Worm (Caenorhabditis elegans): ENCODE results near the gene F25E5.1.

F25E5.1 gene

DNA sequence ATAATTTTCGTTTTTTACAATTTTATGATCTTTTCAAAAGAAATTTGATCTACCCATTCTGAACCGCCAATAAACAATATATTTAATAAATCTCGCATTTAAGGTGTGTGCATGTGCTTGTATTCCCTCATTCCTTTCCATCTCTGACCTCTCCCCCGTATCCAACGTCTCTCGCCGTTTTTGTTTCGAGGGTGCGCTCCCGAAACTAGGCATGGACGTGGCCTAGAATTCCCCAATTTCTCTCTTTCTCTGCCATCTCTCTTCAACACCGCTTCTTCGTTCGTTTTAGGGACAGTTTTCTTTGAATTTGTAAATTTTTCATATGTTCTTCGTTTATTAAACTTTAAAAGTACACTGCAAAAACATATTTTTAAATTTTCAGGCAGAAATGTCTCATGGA, at the start of gene F25E5.1 (continued):
- no peak for TF ChIP-seq nhr-48 (tag; optimal IDR thresholded peaks at IDR 0.05)

DNA sequence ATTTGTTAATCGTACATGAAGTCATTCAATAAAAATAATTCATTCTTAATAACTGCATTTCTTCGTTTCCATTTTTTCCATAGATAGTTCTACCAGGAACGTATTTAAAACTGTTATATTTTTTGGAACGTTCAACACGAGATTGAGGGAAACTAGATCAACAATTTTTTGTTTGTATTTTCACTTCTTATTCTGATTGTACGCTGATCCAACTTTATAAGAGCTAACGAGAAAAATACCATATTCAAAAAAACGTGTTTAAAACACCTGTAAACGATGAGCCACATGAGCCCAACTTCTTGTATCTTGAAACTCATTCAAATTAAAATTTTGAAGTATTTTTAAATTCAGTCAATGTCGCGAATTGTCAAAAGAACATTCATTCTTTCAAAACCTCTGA, 49.1 kb upstream of the F25E5.1 start:
- TF ChIP-seq F44E2.7 (GFP tag; IDR thresholded peaks at IDR 0.05) (no peak), T20F7.1 (GFP tag; optimal IDR thresholded peaks at IDR 0.05) (peak; percentile 14), ceh-20 (GFP tag; IDR thresholded peaks at IDR 0.05) (no peak), nhr-102 (tag; optimal IDR thresholded peaks at IDR 0.05) (peak; percentile 5), aha-1 (tag) (peak; percentile 89)

DNA sequence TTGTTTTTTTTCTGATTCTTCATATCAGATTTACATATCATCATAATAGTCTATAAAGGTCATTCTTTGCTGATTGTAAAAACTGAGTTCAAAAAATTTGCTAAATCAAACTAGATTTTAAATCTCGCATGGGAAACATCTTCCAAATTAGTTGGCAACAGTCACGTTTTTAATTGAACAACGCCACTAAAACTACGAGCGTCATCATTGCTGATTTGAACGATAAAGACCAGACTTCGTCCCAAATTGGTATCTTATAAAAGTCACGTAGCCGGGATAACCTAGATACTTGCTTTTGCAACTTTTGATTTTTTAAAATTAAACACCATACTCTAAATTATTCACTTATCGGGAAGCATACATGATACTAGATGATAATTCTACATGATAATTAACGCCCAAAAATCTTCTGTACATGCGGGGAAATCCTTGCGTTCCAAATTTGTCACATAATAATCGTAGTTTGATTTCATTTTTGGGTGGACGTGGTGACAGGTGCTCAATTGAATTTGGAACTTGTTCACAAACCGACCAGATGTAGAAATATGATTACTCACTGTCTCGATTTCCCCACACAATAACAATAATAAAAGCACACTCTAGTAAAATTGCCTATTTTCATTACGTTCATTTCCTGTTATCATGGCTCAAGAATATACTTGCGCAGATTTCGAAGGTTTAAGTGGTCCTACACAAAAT, 48.5 kb upstream of the F25E5.1 start, which contains the start of gene srw-67:
TSS of gene srw-67 (plus strand) at position 643 of the 699 bp plus-strand sequence.
- peak; percentile 97 for TF ChIP-seq aha-1 (tag)
- TF ChIP-seq hif-1 (tag; optimal IDR thresholded peaks at IDR 0.05), result peak in 1 of 2 experiments; percentile 70
- no peak for TF ChIP-seq ZK546.5 (tag; optimal IDR thresholded peaks at IDR 0.05)
- TF ChIP-seq unc-62 (GFP tag; optimal IDR thresholded peaks at IDR 0.05 in 1 of 2), result peak in 1 of 2 experiments; percentile 90
- TF ChIP-seq unc-62 (tag; optimal IDR thresholded peaks at IDR 0.05), result no peak
- peak; percentile 17 for TF ChIP-seq duxl-1 (tag; optimal IDR thresholded peaks at IDR 0.05; ENCODE audit: poor library complexity)

DNA sequence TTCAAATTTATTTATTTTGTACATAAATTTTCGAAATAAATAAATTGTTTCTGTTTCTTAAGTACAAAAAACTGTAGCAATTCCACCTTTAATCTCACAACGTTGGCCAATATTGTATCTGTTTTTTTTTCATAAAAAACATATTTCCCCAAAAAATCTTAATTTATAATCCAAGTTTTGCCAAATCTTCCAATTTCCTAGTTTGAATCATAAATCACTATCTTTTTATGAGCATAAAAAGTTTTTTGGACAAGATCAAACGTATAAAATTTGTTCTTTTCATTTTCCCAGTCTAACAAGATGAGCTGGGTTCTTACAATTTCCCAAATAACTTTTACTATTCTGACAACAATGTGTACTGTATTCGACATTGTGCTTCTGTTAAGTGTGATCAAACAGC, 45.5 kb upstream of the F25E5.1 start, which contains the start of gene srxa-4:
TSS of gene srxa-4 (plus strand) at position 301 of the 400 bp plus-strand sequence.
- TF ChIP-seq saeg-2 (GFP tag; IDR thresholded peaks at IDR 0.05) (no peak), mdl-1 (tag; optimal IDR thresholded peaks at IDR 0.05) (no peak), nhr-10 (tag; optimal IDR thresholded peaks at IDR 0.05) (no peak), dmd-6 (GFP tag; IDR thresholded peaks at IDR 0.05) (no peak), Y48G9A.11 (GFP tag; IDR thresholded peaks at IDR 0.05) (no peak), lin-15B (tag; optimal IDR thresholded peaks at IDR 0.05) (no peak), dve-1 (tag; optimal IDR thresholded peaks at IDR 0.05; ENCODE audit: insufficient read depth) (no peak), zag-1 (tag; optimal IDR thresholded peaks at IDR 0.05) (no peak), lin-38 (GFP tag; IDR thresholded peaks at IDR 0.05) (no peak), nhr-237 (tag; optimal IDR thresholded peaks at IDR 0.05) (no peak), F49E8.2 (tag; optimal IDR thresholded peaks at IDR 0.05; ENCODE audit: borderline replicate concordance) (no peak), jun-1 (tag; optimal IDR thresholded peaks at IDR 0.05) (no peak)

DNA sequence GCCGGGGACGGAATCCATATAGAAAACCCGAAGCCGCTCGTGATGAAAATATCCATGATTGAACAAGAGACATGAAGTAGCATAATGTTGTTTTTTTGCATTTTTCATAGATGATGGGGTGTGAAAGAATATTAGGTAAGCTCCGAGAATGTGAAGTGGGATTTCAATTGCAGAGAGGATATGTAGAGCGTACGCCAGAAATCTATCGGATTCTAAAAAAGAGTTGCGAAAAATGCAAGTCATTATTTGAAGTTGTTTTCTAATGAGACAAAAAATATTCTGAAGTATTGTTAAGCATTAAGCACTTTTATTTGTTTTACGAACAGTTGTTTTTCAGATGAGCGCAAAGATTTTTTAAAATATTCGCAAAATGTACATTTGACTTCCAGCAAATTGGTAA, 41.3 kb upstream of the F25E5.1 start, which contains the start of gene F18E3.10:
TSS of gene F18E3.10 (minus strand) at position 101 of the 400 bp plus-strand sequence.
- peak in 1 of 2 experiments; percentile 74 for TF ChIP-seq unc-62 (GFP tag; optimal IDR thresholded peaks at IDR 0.05 in 1 of 2)
- TF ChIP-seq unc-62 (tag; optimal IDR thresholded peaks at IDR 0.05), result no peak
- TF ChIP-seq duxl-1 (tag; optimal IDR thresholded peaks at IDR 0.05; ENCODE audit: poor library complexity), result no peak
- TF ChIP-seq hlh-30 (tag; optimal IDR thresholded peaks at IDR 0.05; ENCODE audit: insufficient read depth), result no peak
- no peak for TF ChIP-seq R02D3.7 (tag; optimal IDR thresholded peaks at IDR 0.05)
- TF ChIP-seq Y105C5A.15 (GFP tag; IDR thresholded peaks at IDR 0.05), result no peak
- TF ChIP-seq dmd-6 (GFP tag; IDR thresholded peaks at IDR 0.05), result no peak
- no peak for TF ChIP-seq lim-7 (GFP tag; IDR thresholded peaks at IDR 0.05)

DNA sequence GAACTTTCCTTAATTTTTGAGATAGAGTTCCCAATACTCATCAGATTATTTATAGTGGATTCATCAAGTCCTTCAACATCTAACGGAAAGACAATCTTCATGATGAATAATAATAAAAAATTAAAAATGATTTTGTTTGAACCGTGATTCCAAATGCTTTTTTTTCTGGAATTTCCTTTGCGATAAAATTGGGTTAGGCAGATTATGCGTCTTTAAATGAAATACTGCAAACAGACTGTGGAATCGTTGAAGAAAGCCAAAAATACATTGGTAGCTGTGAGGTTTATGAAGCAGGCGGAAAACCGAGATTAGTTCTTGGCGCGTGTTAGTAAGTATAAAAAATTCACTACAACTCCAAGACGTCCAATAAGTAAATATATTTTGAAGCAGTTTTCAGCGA, 39.1 kb upstream of the F25E5.1 start, which contains the start of gene srw-68:
TSS of gene srw-68 (minus strand) at position 101 of the 400 bp plus-strand sequence.
- no peak for TF ChIP-seq nhr-111 (GFP tag; optimal IDR thresholded peaks at IDR 0.05)
- TF ChIP-seq daf-16 (GFP tag; optimal IDR thresholded peaks at IDR 0.05), result no peak
- TF ChIP-seq daf-16 (tag; optimal IDR thresholded peaks at IDR 0.05), result no peak
